Worm (Caenorhabditis elegans): ENCODE data around the gene F54B11.5.

F54B11.5 gene

DNA sequence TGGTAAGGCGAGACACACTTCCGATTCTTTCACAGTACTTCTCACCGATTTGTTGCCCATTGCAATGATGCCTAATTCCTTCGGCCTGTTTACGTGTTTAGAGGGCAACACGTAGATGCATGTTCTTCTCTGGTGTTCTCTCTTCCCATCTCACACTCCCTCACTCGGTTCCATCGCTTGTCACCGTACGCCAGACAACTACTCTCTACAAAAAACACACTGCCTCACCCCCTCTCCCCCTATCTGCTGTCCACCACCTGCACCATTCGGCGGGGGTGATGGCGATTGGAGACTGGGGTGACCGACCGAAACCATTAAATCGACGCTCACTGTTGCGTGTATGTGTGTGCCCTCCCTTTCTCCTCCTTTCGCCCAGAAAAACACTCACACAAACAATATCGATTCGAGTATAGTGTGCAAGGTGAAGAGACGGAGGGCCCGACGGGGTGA is 11.9 kb downstream of the F54B11.5 start (continued):
- TF ChIP-seq R02D3.7 (tag; optimal IDR thresholded peaks at IDR 0.05) (no peak), mxl-3 (GFP tag; optimal IDR thresholded peaks at IDR 0.05) (peak; percentile 42), lsy-2 (tag; optimal IDR thresholded peaks at IDR 0.05) (no peak), daf-12 (tag; optimal IDR thresholded peaks at IDR 0.05) (no peak), nhr-25 (tag; optimal IDR thresholded peaks at IDR 0.05; ENCODE audit: borderline replicate concordance, insufficient read depth) (peak; percentile 24), zip-2 (tag; optimal IDR thresholded peaks at IDR 0.05) (peak; percentile 4), zfp-2 (tag; optimal IDR thresholded peaks at IDR 0.05) (no peak), lim-7 (GFP tag; IDR thresholded peaks at IDR 0.05) (no peak), tra-1 (GFP tag; IDR thresholded peaks at IDR 0.05) (no peak), lir-3 (tag; optimal IDR thresholded peaks at IDR 0.05) (no peak), F37D6.2 (tag; optimal IDR thresholded peaks at IDR 0.05) (no peak), lin-29 (GFP tag; IDR thresholded peaks at IDR 0.05) (no peak), ceh-32 (tag; optimal IDR thresholded peaks at IDR 0.05; ENCODE audit: poor library complexity) (no peak), hif-1 (tag; optimal IDR thresholded peaks at IDR 0.05) (peak in 1 of 2 experiments; percentile 42), ZK546.5 (tag; optimal IDR thresholded peaks at IDR 0.05) (no peak), zag-1 (tag; optimal IDR thresholded peaks at IDR 0.05) (no peak), snpc-4 (tag; optimal IDR thresholded peaks at IDR 0.05) (no peak), fkh-10 (GFP tag; optimal IDR thresholded peaks at IDR 0.05) (no peak), unc-62 (GFP tag; optimal IDR thresholded peaks at IDR 0.05 in 1 of 2) (no peak), unc-62 (tag; optimal IDR thresholded peaks at IDR 0.05) (no peak), ceh-62 (tag; optimal IDR thresholded peaks at IDR 0.05) (no peak), lin-15B (tag; optimal IDR thresholded peaks at IDR 0.05) (no peak), skn-1 (tag; optimal IDR thresholded peaks at IDR 0.05) (no peak), dve-1 (tag; optimal IDR thresholded peaks at IDR 0.05; ENCODE audit: insufficient read depth) (peak; percentile 8), dpl-1 (GFP tag; optimal IDR thresholded peaks at IDR 0.05) (peak; percentile 13), Y105C5A.15 (GFP tag; IDR thresholded peaks at IDR 0.05) (no peak), egl-27 (tag; optimal IDR thresholded peaks at IDR 0.05) (no peak), D1046.2 (GFP tag; IDR thresholded peaks at IDR 0.05) (0 out of 2 replicates have a peak, but pooled peaks have one; percentile 41), unc-130 (GFP tag; optimal IDR thresholded peaks at IDR 0.05) (no peak), fos-1 (tag; optimal IDR thresholded peaks at IDR 0.05) (no peak), sdz-12 (GFP tag; optimal IDR thresholded peaks at IDR 0.05) (no peak), php-3 (GFP tag; IDR thresholded peaks at IDR 0.05) (peak; percentile 78), mdt-29 (GFP tag; IDR thresholded peaks at IDR 0.05) (no peak), jun-1 (tag; optimal IDR thresholded peaks at IDR 0.05) (no peak), ceh-28 (tag; optimal IDR thresholded peaks at IDR 0.05) (no peak), ama-1 (optimal IDR thresholded peaks at IDR 0.05) (no peak), T26A8.4 (GFP tag; IDR thresholded peaks at IDR 0.05) (no peak; the same call in 1 of the 2 replicates)

DNA sequence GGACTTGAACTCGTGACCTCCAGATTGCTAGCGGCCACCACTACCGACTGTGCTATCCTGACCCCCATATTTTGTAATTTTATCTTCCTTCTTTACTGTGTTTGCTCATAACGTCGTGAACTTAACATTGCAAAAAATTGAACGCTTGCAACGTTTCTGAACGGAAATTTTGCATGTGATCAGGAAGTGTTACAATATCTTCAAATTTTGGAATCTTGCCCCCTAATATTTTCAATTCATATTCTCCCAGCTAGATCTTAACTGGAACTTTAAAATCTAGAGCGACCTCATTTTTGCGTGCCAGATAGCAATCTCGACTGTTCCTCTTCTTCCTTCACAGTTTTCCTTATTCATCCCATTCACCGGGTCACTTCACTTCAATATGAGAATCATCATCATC is 14.0 kb downstream of the F54B11.5 start, which contains the start of gene F54B11.10:
TSS of gene F54B11.10 (plus strand) at position 301 of the 400 bp plus-strand sequence.
- no peak for TF ChIP-seq hif-1 (tag; optimal IDR thresholded peaks at IDR 0.05)
- TF ChIP-seq ceh-32 (tag; optimal IDR thresholded peaks at IDR 0.05; ENCODE audit: poor library complexity) = no peak
- TF ChIP-seq hlh-30 (tag; optimal IDR thresholded peaks at IDR 0.05; ENCODE audit: insufficient read depth) = no peak
- no peak for TF ChIP-seq mdt-29 (GFP tag; IDR thresholded peaks at IDR 0.05)
- no peak for TF ChIP-seq fos-1 (tag; optimal IDR thresholded peaks at IDR 0.05)
- no peak for TF ChIP-seq sdz-12 (GFP tag; optimal IDR thresholded peaks at IDR 0.05)
- TF ChIP-seq unc-62 (GFP tag; optimal IDR thresholded peaks at IDR 0.05 in 1 of 2) = no peak
- no peak for TF ChIP-seq unc-62 (tag; optimal IDR thresholded peaks at IDR 0.05)
- TF ChIP-seq F26F4.8 (GFP tag; conservative IDR thresholded peaks at IDR 0.05) = no peak
- TF ChIP-seq ces-1 (GFP tag; optimal IDR thresholded peaks at IDR 0.05) = no peak
- no peak for TF ChIP-seq ceh-20 (GFP tag; IDR thresholded peaks at IDR 0.05)
- TF ChIP-seq daf-12 (tag; optimal IDR thresholded peaks at IDR 0.05) = no peak
